Worm (Caenorhabditis elegans): ENCODE results near the gene srp-6.

Gene srp-6

DNA sequence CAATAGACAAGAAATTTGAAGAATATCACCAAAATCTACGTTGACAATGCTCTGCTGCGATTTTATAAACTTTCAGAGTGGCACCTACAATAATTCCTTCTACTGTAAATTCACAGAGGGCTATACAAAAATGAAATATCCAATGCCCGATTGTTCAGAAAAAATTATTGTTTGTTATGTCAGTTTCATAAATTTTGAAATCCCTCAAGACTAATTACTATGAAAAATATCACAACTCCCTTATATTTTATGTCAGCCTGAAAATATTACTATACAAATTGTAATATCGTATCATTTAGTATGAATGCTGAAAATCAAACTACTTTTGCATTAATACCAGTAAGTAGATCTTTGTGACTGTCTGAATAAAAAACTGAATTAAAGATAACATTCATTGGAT is 14.7 kb upstream of the srp-6 start, which contains the start of gene srx-60:
TSS of gene srx-60 (plus strand) at position 301 of the 400 bp plus-strand sequence.
- TF ChIP-seq ztf-3 (GFP tag; optimal IDR thresholded peaks at IDR 0.05) (no peak), ama-1 (optimal IDR thresholded peaks at IDR 0.05) (no peak), ama-1 (GFP tag; optimal IDR thresholded peaks at IDR 0.05) (no peak), lag-1 (GFP tag; IDR thresholded peaks at IDR 0.05) (no peak), ceh-40 (GFP tag; IDR thresholded peaks at IDR 0.05) (no peak), mes-4 (tag; optimal IDR thresholded peaks at IDR 0.05) (no peak), Y53G8AR.9 (GFP tag; conservative IDR thresholded peaks at IDR 0.05) (no peak), mxl-1 (tag; optimal IDR thresholded peaks at IDR 0.05) (no peak), F57A8.1 (GFP tag; optimal IDR thresholded peaks at IDR 0.05) (no peak), repo-1 (tag; optimal IDR thresholded peaks at IDR 0.05) (no peak), rpc-1 (optimal IDR thresholded peaks at IDR 0.05) (no peak), rpc-1 (tag; optimal IDR thresholded peaks at IDR 0.05) (no peak)

DNA sequence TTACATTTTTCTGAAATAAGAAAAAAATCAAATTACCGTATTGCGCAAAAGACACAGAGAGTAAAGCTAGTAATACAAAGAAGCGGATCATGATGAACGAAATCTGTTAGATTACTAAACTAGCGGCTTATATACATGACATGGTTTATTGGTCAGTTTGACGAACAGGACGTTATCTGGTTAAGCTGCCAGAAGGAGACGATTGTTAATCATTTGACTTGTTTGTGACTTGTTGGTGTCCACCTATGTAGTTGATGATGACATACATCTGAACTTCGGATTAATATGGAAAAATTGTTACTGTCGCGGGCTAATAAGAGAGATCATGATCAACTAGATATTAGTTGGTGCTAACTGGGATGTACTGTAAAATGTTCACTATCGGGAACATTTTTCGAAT is 14.2 kb upstream of the srp-6 start, which contains the start of gene cnc-9:
TSS of gene cnc-9 (minus strand) at position 101 of the 400 bp plus-strand sequence.
- TF ChIP-seq Y53F4B.3 (GFP tag; IDR thresholded peaks at IDR 0.05) (no peak), rec-8 (tag; optimal IDR thresholded peaks at IDR 0.05) (no peak), lin-35 (GFP tag; optimal IDR thresholded peaks at IDR 0.05) (no peak), hrde-1 (tag; optimal IDR thresholded peaks at IDR 0.05; ENCODE audit: borderline replicate concordance) (no peak), dpff-1 (tag; optimal IDR thresholded peaks at IDR 0.05) (no peak), let-607 (tag; optimal IDR thresholded peaks at IDR 0.05) (no peak), athp-1 (tag; optimal IDR thresholded peaks at IDR 0.05) (no peak), zim-3 (tag; optimal IDR thresholded peaks at IDR 0.05) (no peak), rcor-1 (GFP tag; IDR thresholded peaks at IDR 0.05) (no peak), nhr-27 (tag; optimal IDR thresholded peaks at IDR 0.05) (no peak), lin-26 (GFP tag; IDR thresholded peaks at IDR 0.05) (no peak), egl-18 (GFP tag; IDR thresholded peaks at IDR 0.05) (no peak), madf-6 (GFP tag; IDR thresholded peaks at IDR 0.05) (no peak), ceh-58 (GFP tag; IDR thresholded peaks at IDR 0.05) (no peak)

DNA sequence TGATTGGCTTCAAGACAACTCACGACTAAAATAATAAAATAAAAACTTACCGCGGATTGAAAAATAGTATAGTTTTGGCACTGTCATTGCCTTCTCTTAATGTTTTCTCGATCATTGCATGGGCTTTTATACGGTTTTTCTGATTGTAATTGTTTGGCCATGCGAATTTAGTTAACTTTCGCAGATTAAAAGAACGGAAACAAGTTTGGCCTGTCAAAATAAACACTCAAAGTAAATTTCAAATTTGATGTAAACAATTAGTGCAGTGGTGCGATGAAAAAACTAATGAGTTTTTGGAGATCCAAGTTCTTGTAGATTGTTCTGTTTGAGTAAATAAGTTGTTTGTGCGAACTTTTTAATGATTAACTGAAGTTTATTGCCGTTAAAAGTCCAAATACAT is 13.3 kb upstream of the srp-6 start, which contains the start of gene gst-41:
TSS of gene gst-41 (minus strand) at position 101 of the 400 bp plus-strand sequence.
- TF ChIP-seq Y67H2A.10 (GFP tag; conservative IDR thresholded peaks at IDR 0.05), result no peak

DNA sequence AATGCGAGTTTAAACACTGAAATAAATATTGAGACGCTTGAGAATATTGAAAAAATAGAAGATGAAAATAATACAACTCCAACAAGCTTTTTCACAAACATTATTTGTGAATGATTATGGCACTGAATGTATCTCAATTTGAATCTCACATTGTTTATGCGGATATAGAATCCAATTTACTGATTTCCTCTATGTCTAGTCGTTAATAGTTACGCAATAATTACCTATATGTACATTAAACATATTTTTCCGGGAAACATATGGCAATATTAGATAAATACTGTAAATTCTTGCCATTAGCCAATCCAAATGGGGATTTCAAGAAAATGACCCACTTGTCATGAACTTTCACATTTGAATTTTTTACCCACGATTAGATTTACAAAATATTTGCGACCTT is 9.5 kb upstream of the srp-6 start, which contains the start of gene srx-9:
TSS of gene srx-9 (minus strand) at position 101 of the 400 bp plus-strand sequence.
- TF ChIP-seq him-1 (tag; optimal IDR thresholded peaks at IDR 0.05) (no peak), nhr-120 (GFP tag; IDR thresholded peaks at IDR 0.05) (no peak)

DNA sequence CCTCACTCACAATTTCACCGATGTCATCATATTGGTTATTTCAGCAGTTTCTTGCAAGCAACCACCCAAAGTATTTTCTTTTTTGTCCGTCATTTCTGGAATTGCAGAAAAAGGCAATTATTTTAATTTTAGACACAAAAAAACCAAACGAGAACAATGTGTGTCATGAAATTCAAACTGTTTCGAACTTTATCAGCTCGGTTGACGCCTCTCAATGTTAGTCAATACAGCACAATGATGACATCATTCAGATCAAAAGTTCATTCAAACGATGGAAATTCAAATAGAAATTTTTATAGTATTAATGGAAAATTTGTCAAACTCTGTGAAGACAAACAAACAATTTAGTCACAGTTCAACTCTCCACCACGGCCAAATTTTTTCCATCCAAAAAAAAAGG is 6.0 kb upstream of the srp-6 start, which contains the start of gene fbxa-105:
TSS of gene fbxa-105 (minus strand) at position 97 of the 400 bp plus-strand sequence.
- no peak for TF ChIP-seq tbp1 (GFP tag; optimal IDR thresholded peaks at IDR 0.05)
- TF ChIP-seq Y79H2A.3 (GFP tag; conservative IDR thresholded peaks at IDR 0.05), result no peak
- TF ChIP-seq Y95B8A.8 (GFP tag; IDR thresholded peaks at IDR 0.05), result no peak
- TF ChIP-seq atf-7 (tag; optimal IDR thresholded peaks at IDR 0.05), result no peak
- no peak for TF ChIP-seq xnd-1 (tag; optimal IDR thresholded peaks at IDR 0.05)
- no peak for TF ChIP-seq ztf-22 (GFP tag; optimal IDR thresholded peaks at IDR 0.05)
- TF ChIP-seq snpc-1.1 (tag; optimal IDR thresholded peaks at IDR 0.05; ENCODE audit: insufficient read depth), result no peak
- peak; percentile 34 for TF ChIP-seq nhr-80 (tag; optimal IDR thresholded peaks at IDR 0.05)

Measured in whole organism, young adult.